Worm (Caenorhabditis elegans) whole organism, young adult: ENCODE measurements around the gene F26A1.3.

ENCODE experiments used
- F37B4.10 ChIP-seq: fragments of 200-800 bp; sonication (Bioruptor generic); IDR thresholded peaks from 2 replicates; pipeline ENCODE4 v1.3.6; 2022; ENCODE audit warnings: missing genetic modification characterization, missing compliant biosample characterization
- F39B2.1 ChIP-seq: fragments of 200-800 bp; sonication (Bioruptor generic); IDR thresholded peaks from 2 replicates; pipeline ENCODE4 v1.3.6; 2022; ENCODE audit warnings: missing genetic modification reagents, missing genetic modification characterization, missing compliant biosample characterization
- F57A8.1 ChIP-seq: fragments of 200-800 bp; sonication (Bioruptor generic); optimal IDR thresholded peaks from 2 replicates; lab custom pipeline; 2018; ENCODE audit warnings: mild to moderate bottlenecking, missing genetic modification characterization, moderate library complexity, missing compliant biosample characterization
- K11D2.4 ChIP-seq: fragments of 200-800 bp; sonication (Bioruptor generic); IDR thresholded peaks from 2 replicates; pipeline ENCODE4 v1.3.6; 2022; ENCODE audit warnings: missing genetic modification reagents, missing genetic modification characterization, missing compliant biosample characterization
- Y79H2A.3 ChIP-seq: fragments of 200-800 bp; sonication (Bioruptor generic); conservative IDR thresholded peaks from 2 replicates; pipeline ENCODE4 v1.3.6; 2022; ENCODE audit warnings: missing genetic modification reagents, missing genetic modification characterization, missing compliant biosample characterization
- ZK185.1 ChIP-seq: sonication (generic microtip); optimal IDR thresholded peaks from 2 replicates; lab custom pipeline; 2016; ENCODE audit warnings: mild to moderate bottlenecking, missing genetic modification characterization, missing compliant biosample characterization; ENCODE audit not compliant: poor library complexity, severe bottlenecking
- aptf-2 ChIP-seq: fragments of 200-800 bp; sonication (Bioruptor generic); conservative IDR thresholded peaks from 2 replicates; pipeline ENCODE4 v1.3.6; 2022; ENCODE audit warnings: missing genetic modification reagents, missing genetic modification characterization, missing compliant biosample characterization
- atf-7 ChIP-seq: sonication (generic microtip); optimal IDR thresholded peaks from 2 replicates; lab custom pipeline; 2017; ENCODE audit warnings: mild to moderate bottlenecking, missing genetic modification characterization, missing compliant biosample characterization
- ccch-3 ChIP-seq: fragments of 200-800 bp; sonication (Bioruptor generic); optimal IDR thresholded peaks from 2 replicates; lab custom pipeline; 2018; ENCODE audit warnings: mild to moderate bottlenecking, missing genetic modification characterization, missing compliant biosample characterization
- cebp-1 ChIP-seq, 2 experiments: fragments of 200-800 bp in 1 of 2; sonication (Bioruptor generic) in 1 of 2; sonication (generic microtip) in 1 of 2; IDR thresholded peaks in 1 of 2; optimal IDR thresholded peaks in 1 of 2; 2 replicates each; pipeline versions ENCODE4 v1.3.6 to Lab custom; 2017 to 2022; ENCODE audit warnings: missing compliant biosample characterization in 2 of 2, missing genetic modification characterization in 2 of 2, mild to moderate bottlenecking in 1 of 2, missing genetic modification reagents in 1 of 2, moderate library complexity in 1 of 2
- ceh-40 ChIP-seq: fragments of 200-800 bp; sonication (Bioruptor generic); IDR thresholded peaks from 2 replicates; pipeline ENCODE4 v1.3.6; 2022; ENCODE audit warnings: missing genetic modification characterization, missing compliant biosample characterization
- ceh-58 ChIP-seq: fragments of 200-800 bp; sonication (Bioruptor generic); IDR thresholded peaks from 2 replicates; pipeline ENCODE4 v1.3.6; 2022; ENCODE audit warnings: missing genetic modification characterization, missing compliant biosample characterization
- dpff-1 ChIP-seq: sonication (generic microtip); optimal IDR thresholded peaks from 2 replicates; lab custom pipeline; 2017; ENCODE audit warnings: mild to moderate bottlenecking, missing genetic modification characterization, missing compliant biosample characterization
- egl-18 ChIP-seq: fragments of 200-800 bp; sonication (Bioruptor generic); IDR thresholded peaks from 2 replicates; pipeline ENCODE4 v1.3.6; 2022; ENCODE audit warnings: missing genetic modification reagents, missing genetic modification characterization, missing compliant biosample characterization
- ekl-4 ChIP-seq: fragments of 200-800 bp; sonication (Bioruptor generic); IDR thresholded peaks from 2 replicates; pipeline ENCODE4 v1.3.6; 2022; ENCODE audit warnings: missing genetic modification reagents, missing genetic modification characterization, missing compliant biosample characterization
- ets-4 ChIP-seq: fragments of 200-800 bp; sonication (Bioruptor generic); optimal IDR thresholded peaks from 2 replicates; lab custom pipeline; 2018; ENCODE audit warnings: mild to moderate bottlenecking, missing genetic modification characterization, missing compliant biosample characterization
- fkh-3 ChIP-seq: sonication (generic microtip); optimal IDR thresholded peaks from 2 replicates; lab custom pipeline; 2016; ENCODE audit warnings: mild to moderate bottlenecking, missing genetic modification characterization, missing compliant biosample characterization
- hsf-1 ChIP-seq: fragments of 200-800 bp; sonication (Bioruptor generic); IDR thresholded peaks from 2 replicates; pipeline ENCODE4 v1.3.6; 2022; ENCODE audit warnings: missing genetic modification reagents, missing genetic modification characterization, missing compliant biosample characterization
- lin-40 ChIP-seq: sonication (generic microtip); optimal IDR thresholded peaks from 2 replicates; lab custom pipeline; 2016; ENCODE audit warnings: missing genetic modification characterization, mild to moderate bottlenecking, missing compliant biosample characterization, missing genotype, missing genetic modification reagents
- lir-1 ChIP-seq: fragments of 200-800 bp; sonication (Bioruptor generic); conservative IDR thresholded peaks from 2 replicates; pipeline ENCODE4 v1.3.6; 2022; ENCODE audit warnings: missing genetic modification reagents, missing genetic modification characterization, missing compliant biosample characterization
- lsy-27 ChIP-seq: sonication (generic microtip); optimal IDR thresholded peaks from 2 replicates; lab custom pipeline; 2017; ENCODE audit warnings: missing genetic modification characterization, mild to moderate bottlenecking, missing compliant biosample characterization, antibody characterized with exemption, missing genotype, borderline replicate concordance; ENCODE audit not compliant: insufficient read depth
- madf-3 ChIP-seq: fragments of 200-800 bp; sonication (Bioruptor generic); IDR thresholded peaks from 2 replicates; pipeline ENCODE4 v1.3.6; 2022; ENCODE audit warnings: missing genetic modification reagents, missing genetic modification characterization, missing compliant biosample characterization
- madf-6 ChIP-seq: fragments of 200-800 bp; sonication (Bioruptor generic); IDR thresholded peaks from 2 replicates; pipeline ENCODE4 v1.3.6; 2022; ENCODE audit warnings: missing genetic modification reagents, missing genetic modification characterization, missing compliant biosample characterization
- nfya-2 ChIP-seq: fragments of 200-800 bp; sonication (Bioruptor generic); IDR thresholded peaks from 2 replicates; pipeline ENCODE4 v1.3.6; 2022; ENCODE audit warnings: missing genetic modification reagents, missing genetic modification characterization, missing compliant biosample characterization
- nhr-27 ChIP-seq: fragments of 200-800 bp; sonication (Bioruptor generic); optimal IDR thresholded peaks from 2 replicates; lab custom pipeline; 2018; ENCODE audit warnings: mild to moderate bottlenecking, missing genetic modification characterization, moderate library complexity, missing compliant biosample characterization
- rpc-1 ChIP-seq, 2 experiments: fragments of 150-350 bp in 1 of 2; sonication (generic microtip) in 1 of 2; optimal IDR thresholded peaks; 2 replicates each; lab custom pipeline; 2014 to 2018; ENCODE audit warnings: missing biosample characterization in 1 of 2, missing genetic modification characterization in 1 of 2, missing genetic modification reagents in 1 of 2, missing genotype in 1 of 2
- sdz-38 ChIP-seq: sonication (generic microtip); optimal IDR thresholded peaks from 2 replicates; lab custom pipeline; 2016; ENCODE audit warnings: missing genotype, missing genetic modification characterization, missing compliant biosample characterization
- snpc-1.1 ChIP-seq: sonication (generic microtip); optimal IDR thresholded peaks from 2 replicates; lab custom pipeline; 2017; ENCODE audit warnings: missing genetic modification characterization, mild to moderate bottlenecking, missing compliant biosample characterization, antibody characterized with exemption, moderate library complexity, missing genotype, missing genetic modification reagents; ENCODE audit not compliant: insufficient read depth
- snpc-1.3 ChIP-seq: sonication (generic microtip); optimal IDR thresholded peaks from 2 replicates; lab custom pipeline; 2017; ENCODE audit warnings: missing genetic modification characterization, mild to moderate bottlenecking, missing compliant biosample characterization, antibody characterized with exemption, moderate library complexity, missing genotype, missing genetic modification reagents; ENCODE audit not compliant: insufficient read depth
- snpc-4 ChIP-seq, 5 experiments: fragments of 150-350 bp in 1 of 5; sonication (generic microtip) in 4 of 5; optimal IDR thresholded peaks; 2 replicates each; lab custom pipeline; 2014 to 2018; ENCODE audit warnings: missing genetic modification characterization in 5 of 5, missing biosample characterization in 3 of 5, antibody characterized with exemption in 2 of 5, mild to moderate bottlenecking in 2 of 5, missing compliant biosample characterization in 2 of 5, missing genotype in 2 of 5, moderate library complexity in 2 of 5, missing genetic modification reagents in 1 of 5
- tlf-1 ChIP-seq: fragments of 200-800 bp; sonication (Bioruptor generic); optimal IDR thresholded peaks from 2 replicates; lab custom pipeline; 2018; ENCODE audit warnings: mild to moderate bottlenecking, missing genetic modification characterization, missing compliant biosample characterization
- zfh-2 ChIP-seq: fragments of 200-800 bp; sonication (Bioruptor generic); conservative IDR thresholded peaks from 2 replicates; pipeline ENCODE4 v1.3.6; 2022; ENCODE audit warnings: missing genetic modification reagents, missing genetic modification characterization, missing compliant biosample characterization
- zim-3 ChIP-seq: sonication (generic microtip); optimal IDR thresholded peaks from 2 replicates; lab custom pipeline; 2017; ENCODE audit warnings: mild to moderate bottlenecking, missing genetic modification characterization, moderate library complexity, missing compliant biosample characterization
- ztf-18 ChIP-seq: sonication (generic microtip); optimal IDR thresholded peaks from 2 replicates; lab custom pipeline; 2016; ENCODE audit warnings: missing genotype, mild to moderate bottlenecking, missing genetic modification characterization, missing compliant biosample characterization
- ztf-25 ChIP-seq: fragments of 200-800 bp; sonication (Bioruptor generic); IDR thresholded peaks from 2 replicates; pipeline ENCODE4 v1.3.6; 2022; ENCODE audit warnings: missing genetic modification reagents, missing genetic modification characterization, missing compliant biosample characterization

The F26A1.3 gene

DNA sequence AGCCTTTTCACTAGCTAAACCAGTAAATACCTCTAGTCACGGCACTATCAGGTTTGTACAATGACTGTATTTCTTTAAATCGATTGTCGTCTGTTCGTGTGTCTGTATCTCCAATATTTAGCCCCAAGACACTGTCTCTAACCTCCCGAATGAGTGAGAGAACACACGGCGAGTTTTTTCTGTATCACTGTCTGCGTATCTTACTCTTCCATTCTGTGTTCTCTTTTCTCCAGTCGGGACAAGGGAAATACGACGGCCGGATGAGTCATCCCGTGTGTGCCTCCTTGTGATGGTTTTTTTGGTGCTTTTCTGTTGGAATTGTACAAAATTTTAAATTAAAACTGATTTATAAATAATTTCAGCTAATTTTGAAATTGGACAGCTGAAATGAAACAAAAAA is 30.7 kb upstream of the F26A1.3 start (continued):
- TF ChIP-seq ZK185.1 (tag; lab: Kevin White, UChicago) (peak; percentile 47), ceh-58 (no peak), rpc-1 (optimal IDR thresholded peaks at IDR 0.05; lab: Kevin White, UChicago) (no peak), rpc-1 (tag; optimal IDR thresholded peaks at IDR 0.05; lab: Kevin White, UChicago) (no peak), dpff-1 (tag; lab: Kevin White, UChicago) (no peak), tlf-1 (peak; percentile 19), fkh-3 (tag; lab: Kevin White, UChicago) (no peak), ceh-40 (GFP tag; lab: Robert Waterston, UW) (no peak), ccch-3 (GFP tag; lab: Kevin White, UChicago) (no peak), zfh-2 (no peak), F37B4.10 (GFP tag; lab: Robert Waterston, UW) (no peak), ets-4 (GFP tag; lab: Kevin White, UChicago) (peak; percentile 22), cebp-1 (GFP tag; IDR thresholded peaks at IDR 0.05; lab: Robert Waterston, UW) (peak; percentile 54; the same call in 1 of the 2 replicates), cebp-1 (tag; optimal IDR thresholded peaks at IDR 0.05; lab: Kevin White, UChicago) (peak; percentile 89), F57A8.1 (GFP tag; lab: Kevin White, UChicago) (no peak), nhr-27 (no peak), ztf-25 (no peak), zim-3 (tag; lab: Kevin White, UChicago) (no peak), ztf-18 (peak; percentile 56), snpc-4 (GFP tag; optimal IDR thresholded peaks at IDR 0.05; lab: Kevin White, UChicago) (no peak), snpc-4 (tag; optimal IDR thresholded peaks at IDR 0.05; lab: Kevin White, UChicago) (peak; percentile 13 to 62 (median 54)), sdz-38 (tag; lab: Kevin White, UChicago) (no peak), lir-1 (GFP tag; lab: Robert Waterston, UW) (no peak; the same call in 1 of the 2 replicates), F39B2.1 (no peak), aptf-2 (no peak), hsf-1 (GFP tag; lab: Robert Waterston, UW) (peak; percentile 46; the same call in 1 of the 2 replicates), lin-40 (tag; lab: Kevin White, UChicago) (peak; percentile 23), K11D2.4 (peak; percentile 20; the same call in 1 of the 2 replicates), nfya-2 (no peak)

DNA sequence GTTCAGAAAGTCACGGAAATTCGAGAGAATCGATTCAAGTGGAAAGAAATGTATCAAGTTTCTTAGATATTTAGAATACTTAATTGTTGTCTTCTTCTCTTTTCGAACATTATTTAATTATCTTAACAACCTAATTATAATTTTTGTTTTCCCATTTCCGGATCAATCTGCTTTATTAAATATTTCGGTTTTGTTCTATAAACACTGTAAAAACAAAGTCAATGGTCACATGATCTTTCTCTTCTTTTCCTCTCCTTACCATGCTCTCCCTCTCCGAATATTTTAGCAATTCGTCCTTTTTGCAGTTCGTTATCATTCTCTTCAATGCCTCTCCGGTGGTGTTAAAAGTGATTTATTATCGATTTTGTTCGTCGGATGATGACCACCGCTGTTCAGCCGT is 30.2 kb upstream of the F26A1.3 start, which contains the start of gene tag-325:
tag-325 (plus strand) TSS at position 301 of the 400 bp plus-strand sequence.
- TF ChIP-seq atf-7 (tag; lab: Kevin White, UChicago) (no peak), madf-3 (no peak), egl-18 (GFP tag; lab: Robert Waterston, UW) (no peak), cebp-1 (GFP tag; IDR thresholded peaks at IDR 0.05; lab: Robert Waterston, UW) (no peak), cebp-1 (tag; optimal IDR thresholded peaks at IDR 0.05; lab: Kevin White, UChicago) (peak; percentile 60)

ce11 chrIII:4802707-4803106 is 24.0 kb upstream of the F26A1.3 start, which contains the start of gene metl-5:
metl-5 (plus strand) TSS chrIII:4803007.
- TF ChIP-seq snpc-1.3 = no peak
- 0 out of 2 replicates have a peak, but pooled peaks have one; percentile 13 for TF ChIP-seq madf-6 (GFP tag; lab: Robert Waterston, UW)
- 0 out of 2 replicates have a peak, but pooled peaks have one; percentile 37 for TF ChIP-seq hsf-1 (GFP tag; lab: Robert Waterston, UW)

- no peak for TF ChIP-seq Y79H2A.3 (GFP tag; lab: Robert Waterston, UW)
- TF ChIP-seq lsy-27 (tag; lab: Kevin White, UChicago) = no peak
- no peak for TF ChIP-seq snpc-1.1
- TF ChIP-seq ets-4 (GFP tag; lab: Kevin White, UChicago) = no peak
- no peak for TF ChIP-seq madf-3
- TF ChIP-seq ekl-4 (GFP tag; lab: Robert Waterston, UW) = no peak
Measured at ce11 chrIII:4806345-4806744, 20.4 kb upstream of the F26A1.3 start.
